Fruit fly (Drosophila melanogaster) whole organism, pupa: ENCODE results near the gene Frmd5.

Source experiments
- CG10348 ChIP-seq: fragments of 200-800 bp; sonication (Bioruptor generic); IDR thresholded peaks from 2 replicates; pipeline ENCODE4 v1.3.6; 2022; ENCODE audit warnings: missing biosample characterization, missing genetic modification characterization
- CG13204 ChIP-seq: fragments of 200-800 bp; sonication (Bioruptor generic); optimal IDR thresholded peaks from 2 replicates; lab custom pipeline; 2018; ENCODE audit warnings: missing biosample characterization, mild to moderate bottlenecking, missing genetic modification characterization, moderate library complexity
- CG14655 ChIP-seq: fragments of 200-800 bp; sonication (Bioruptor generic); optimal IDR thresholded peaks from 3 replicates; lab custom pipeline; 2017; ENCODE audit warnings: mild to moderate bottlenecking, missing biosample characterization, missing genetic modification reagents, missing genetic modification characterization
- CG17806 ChIP-seq: fragments of 200-800 bp; sonication (Bioruptor generic); optimal IDR thresholded peaks from 2 replicates; lab custom pipeline; 2018; ENCODE audit warnings: missing biosample characterization, mild to moderate bottlenecking, missing genetic modification characterization, moderate library complexity
- CG32121 ChIP-seq: fragments of 200-800 bp; sonication (Bioruptor generic); IDR thresholded peaks from 2 replicates; pipeline ENCODE4 v1.3.6; 2022; ENCODE audit warnings: missing biosample characterization, missing genetic modification characterization
- Pif1A ChIP-seq: fragments of 200-800 bp; sonication (Bioruptor generic); optimal IDR thresholded peaks from 3 replicates; lab custom pipeline; 2016; ENCODE audit warnings: missing biosample characterization, missing genetic modification characterization
- Pif1B ChIP-seq: fragments of 200-800 bp; sonication (Bioruptor generic); optimal IDR thresholded peaks from 3 replicates; lab custom pipeline; 2016; ENCODE audit warnings: missing biosample characterization, missing genetic modification characterization
- Snoo ChIP-seq: fragments of 200-800 bp; sonication (Bioruptor generic); optimal IDR thresholded peaks from 3 replicates; lab custom pipeline; 2017; ENCODE audit warnings: missing biosample characterization, mild to moderate bottlenecking, missing genetic modification characterization, inconsistent platforms
- fd96Ca ChIP-seq: fragments of 200-800 bp; sonication (Bioruptor generic); IDR thresholded peaks from 3 replicates; pipeline ENCODE4 v1.3.6; 2022; ENCODE audit warnings: missing biosample characterization, missing genetic modification characterization
- gl ChIP-seq: fragments of 200-800 bp; sonication (Bioruptor generic); optimal IDR thresholded peaks from 2 replicates; lab custom pipeline; 2018; ENCODE audit warnings: missing biosample characterization, mild to moderate bottlenecking, missing genetic modification characterization
- rn ChIP-seq: fragments of 200-800 bp; sonication (Bioruptor generic); IDR thresholded peaks from 2 replicates; pipeline ENCODE4 v1.3.6; 2022; ENCODE audit warnings: missing biosample characterization, missing genetic modification characterization

DNA sequence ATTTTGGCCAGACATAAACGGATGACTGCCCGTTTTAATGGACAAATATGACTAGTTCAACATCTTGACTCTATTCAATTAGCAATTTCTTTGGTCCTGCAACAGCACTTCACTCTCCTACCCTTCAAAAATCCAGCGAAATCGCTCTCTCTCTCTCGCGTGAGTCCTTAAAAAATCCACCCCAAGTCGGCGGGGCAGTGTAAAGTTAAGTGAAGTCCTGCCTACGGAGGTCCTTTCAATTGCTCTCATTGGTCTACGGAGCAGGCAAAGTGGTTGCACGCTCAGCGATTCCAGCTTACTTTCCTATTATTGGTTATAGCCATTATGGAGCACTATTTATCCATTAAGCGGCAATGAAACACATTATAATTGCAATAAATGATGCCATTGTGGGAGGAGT is 9.6 kb downstream of the Frmd5 start, which contains the start of gene CG34367:
- no peak for TF ChIP-seq rn
- no peak for TF ChIP-seq Pif1A
- no peak for TF ChIP-seq CG32121
- TF ChIP-seq CG13204 (GFP tag; lab: Kevin White, UChicago), result no peak
- TF ChIP-seq CG10348 (GFP tag; lab: Robert Waterston, UW), result no peak
- no peak for TF ChIP-seq gl (tag; lab: Kevin White, UChicago)
- TF ChIP-seq Snoo (tag; lab: Kevin White, UChicago), result no peak
- no peak for TF ChIP-seq Pif1B (GFP tag; lab: Kevin White, UChicago)
- no peak for TF ChIP-seq CG17806 (tag; lab: Kevin White, UChicago)
- TF ChIP-seq fd96Ca (GFP tag; lab: Robert Waterston, UW), result no peak
- no peak for TF ChIP-seq CG14655 (GFP tag; lab: Kevin White, UChicago)
